Worm (Caenorhabditis elegans) whole organism, dauer: ENCODE results near the gene C09E10.3.
A peak's percentile ranks its signal among the peaks of the same experiment; 100 is the strongest.

Source experiments
- unc-62 ChIP-seq: sonication (generic microtip); optimal IDR thresholded peaks from 2 replicates; lab custom pipeline; 2017; ENCODE audit warnings: missing biosample characterization, missing genetic modification reagents, missing genetic modification characterization

C09E10.3 gene

DNA sequence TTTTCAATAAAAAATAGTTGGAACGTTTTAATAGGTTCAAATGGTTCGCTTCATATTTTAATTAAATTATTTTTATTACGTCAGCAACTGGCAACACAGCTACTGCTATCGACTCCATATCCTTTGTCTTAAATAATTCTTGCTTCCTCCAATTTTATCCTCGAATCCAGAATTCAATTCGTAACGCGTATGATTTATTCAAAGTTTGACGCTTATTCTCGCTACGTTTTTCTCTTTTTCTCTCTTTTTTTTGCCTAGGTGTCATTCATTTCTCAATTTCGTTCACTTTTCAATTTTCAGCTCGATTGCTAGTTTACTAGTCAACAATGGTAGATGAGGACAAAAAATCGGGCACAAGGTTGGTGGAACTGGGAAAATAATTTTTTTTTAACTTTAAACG is 40.7 kb downstream of the C09E10.3 start, which contains the start of gene arr-1:
TSS of gene arr-1 (plus strand) at position 301 of the 400 bp plus-strand sequence.
- no peak for TF ChIP-seq unc-62

DNA sequence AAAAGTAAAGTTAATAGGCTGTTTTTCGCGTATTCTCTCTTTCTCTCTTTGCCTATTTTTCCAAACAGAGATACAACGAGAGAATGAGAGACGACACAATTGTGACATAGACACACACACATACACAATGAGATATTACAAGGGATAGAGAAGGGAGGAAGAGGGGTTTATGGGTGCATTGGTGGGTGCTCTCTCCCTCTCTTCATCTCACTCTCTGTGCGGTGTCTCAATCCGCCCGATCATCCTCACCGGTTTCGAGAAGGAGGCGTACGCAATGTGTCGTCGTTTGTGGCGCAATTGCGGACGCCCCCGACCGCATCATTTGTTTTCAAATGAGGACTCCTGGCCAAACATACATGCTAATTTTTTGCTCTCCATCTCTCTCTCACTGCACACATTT is 41.7 kb downstream of the C09E10.3 start:
- TF ChIP-seq unc-62: peak; percentile 35

DNA sequence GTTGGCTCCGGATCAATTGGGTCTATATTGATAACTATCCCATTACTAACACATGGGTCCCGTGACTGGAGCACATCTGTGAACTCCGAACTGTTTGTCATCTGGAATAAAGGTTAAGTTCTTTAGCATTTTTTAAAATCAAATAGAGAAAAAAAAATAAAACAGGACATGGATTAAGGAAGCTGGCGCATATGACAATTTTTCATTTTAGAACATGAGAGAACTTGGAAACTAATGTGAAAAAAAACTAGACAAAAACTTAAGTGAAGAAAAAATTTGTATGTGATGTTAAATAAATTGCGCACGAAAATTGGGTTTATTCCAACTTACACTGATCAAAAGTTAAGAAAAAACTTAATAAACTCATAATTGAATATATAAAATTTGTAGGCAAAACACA is 42.4 kb downstream of the C09E10.3 start, which contains the start of gene sms-2:
TSS of gene sms-2 (minus strand) at position 101 of the 400 bp plus-strand sequence.
- no peak for TF ChIP-seq unc-62

DNA sequence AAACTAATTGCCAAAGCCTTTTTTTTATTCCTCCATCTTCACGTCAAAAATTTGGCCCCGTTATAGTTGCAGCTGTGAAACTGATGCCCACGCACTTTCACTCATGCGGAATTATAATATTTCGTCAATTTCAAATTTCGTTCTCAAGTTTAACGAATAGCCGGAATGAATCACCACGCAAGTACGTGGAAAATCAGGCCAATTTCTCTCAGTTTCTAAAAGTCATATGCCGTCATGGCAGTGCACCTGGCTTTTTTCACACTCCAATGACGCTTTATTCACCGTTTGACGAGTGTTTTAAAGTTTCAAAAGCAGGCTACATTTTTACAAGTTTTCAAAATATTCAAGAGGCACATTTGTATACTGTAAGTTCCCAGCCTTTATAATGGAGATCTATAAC is 43.3 kb downstream of the C09E10.3 start:
- no peak for TF ChIP-seq unc-62

DNA sequence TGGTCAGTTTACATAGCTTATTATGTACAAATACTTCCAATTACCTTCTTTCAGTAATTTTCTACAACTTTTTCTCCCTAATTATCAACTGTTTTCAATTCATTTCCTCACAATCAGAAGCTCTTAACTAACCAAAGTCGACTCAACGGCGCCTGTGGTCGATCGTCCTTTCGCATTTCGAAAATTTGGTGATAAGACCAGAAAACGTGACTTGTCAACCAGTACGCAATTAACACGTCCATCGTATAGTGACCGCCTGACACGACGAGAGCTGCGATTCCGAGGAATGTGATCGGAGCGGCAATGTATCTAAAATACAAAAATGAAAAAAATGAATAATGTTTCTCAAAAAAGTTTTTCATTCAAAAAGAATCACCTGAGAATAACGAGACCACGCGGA is 45.5 kb downstream of the C09E10.3 start:
- no peak for TF ChIP-seq unc-62
